Fruit fly (Drosophila melanogaster) whole organism, embryonic: ENCODE measurements around the gene beat-IIa.

Experiments used
- BEAF-32 ChIP-seq: fragments of 200-800 bp; sonication (Bioruptor generic); optimal IDR thresholded peaks from 3 replicates; lab custom pipeline; 2017; ENCODE audit warnings: missing biosample characterization, missing genetic modification characterization, mild to moderate bottlenecking, moderate library complexity, missing genetic modification reagents
- CG10147 ChIP-seq: fragments of 200-800 bp; sonication (Bioruptor generic); optimal IDR thresholded peaks from 2 replicates; lab custom pipeline; 2019; ENCODE audit warnings: missing biosample characterization, mild to moderate bottlenecking, missing genetic modification characterization, moderate library complexity
- CG11398 ChIP-seq: fragments of 200-800 bp; sonication (Bioruptor generic); optimal IDR thresholded peaks from 2 replicates; lab custom pipeline; 2016; ENCODE audit warnings: missing biosample characterization, missing genetic modification characterization
- CG12071 ChIP-seq: fragments of 200-800 bp; sonication (Bioruptor generic); optimal IDR thresholded peaks from 3 replicates; lab custom pipeline; 2018; ENCODE audit warnings: missing biosample characterization, mild to moderate bottlenecking, missing genetic modification characterization
- CG14710 ChIP-seq: fragments of 200-800 bp; sonication (Bioruptor generic); optimal IDR thresholded peaks from 3 replicates; lab custom pipeline; 2019; ENCODE audit warnings: missing biosample characterization, mild to moderate bottlenecking, missing genetic modification characterization, moderate library complexity
- CG1603 ChIP-seq: fragments of 200-800 bp; sonication (Bioruptor generic); optimal IDR thresholded peaks from 2 replicates; lab custom pipeline; 2019; ENCODE audit warnings: missing biosample characterization, mild to moderate bottlenecking, missing genetic modification characterization, moderate library complexity
- CG17359 ChIP-seq: fragments of 200-800 bp; sonication (Bioruptor generic); optimal IDR thresholded peaks from 3 replicates; lab custom pipeline; 2018; ENCODE audit warnings: missing biosample characterization, mild to moderate bottlenecking, missing genetic modification characterization, moderate library complexity
- CG17361 ChIP-seq: fragments of 200-800 bp; sonication (Bioruptor generic); IDR thresholded peaks from 3 replicates; pipeline ENCODE4 v1.3.6; 2022; ENCODE audit warnings: missing biosample characterization, missing genetic modification characterization
- CG2129 ChIP-seq: fragments of 200-800 bp; sonication (Bioruptor generic); IDR thresholded peaks from 2 replicates; pipeline ENCODE4 v1.3.6; 2022; ENCODE audit warnings: missing biosample characterization, missing genetic modification characterization; ENCODE audit not compliant: partially characterized antibody
- CG31365 ChIP-seq: fragments of 200-800 bp; sonication (Bioruptor generic); optimal IDR thresholded peaks from 2 replicates; lab custom pipeline; 2018; ENCODE audit warnings: missing biosample characterization, mild to moderate bottlenecking, missing genetic modification characterization
- CG4360 ChIP-seq: fragments of 200-800 bp; sonication (Bioruptor generic); IDR thresholded peaks from 2 replicates; pipeline ENCODE4 v1.3.6; 2022; ENCODE audit warnings: missing biosample characterization, missing genetic modification characterization
- CG43689 ChIP-seq: fragments of 200-800 bp; sonication (Bioruptor generic); IDR thresholded peaks from 2 replicates; pipeline ENCODE4 v1.3.6; 2022; ENCODE audit warnings: missing biosample characterization, missing genetic modification characterization
- CG4424 ChIP-seq: fragments of 200-800 bp; sonication (Bioruptor generic); optimal IDR thresholded peaks from 3 replicates; lab custom pipeline; 2016; ENCODE audit warnings: missing biosample characterization, missing genetic modification characterization
- CG6765 ChIP-seq: fragments of 200-800 bp; sonication (Bioruptor generic); optimal IDR thresholded peaks from 3 replicates; lab custom pipeline; 2017; ENCODE audit warnings: missing biosample characterization, mild to moderate bottlenecking, missing genetic modification characterization
- CG6791 ChIP-seq: fragments of 200-800 bp; sonication (Bioruptor generic); IDR thresholded peaks from 3 replicates; pipeline ENCODE4 v1.3.6; 2022; ENCODE audit warnings: missing biosample characterization, missing genetic modification characterization; ENCODE audit not compliant: partially characterized antibody
- CG7357 ChIP-seq: fragments of 200-800 bp; sonication (Bioruptor generic); IDR thresholded peaks from 3 replicates; pipeline ENCODE4 v1.3.6; 2022; ENCODE audit warnings: missing biosample characterization, missing genetic modification characterization
- CG7786 ChIP-seq: fragments of 200-800 bp; sonication (Bioruptor generic); optimal IDR thresholded peaks from 2 replicates; lab custom pipeline; 2016; ENCODE audit warnings: missing biosample characterization, missing genetic modification characterization
- CG7928 ChIP-seq: fragments of 200-800 bp; sonication (Bioruptor generic); optimal IDR thresholded peaks from 2 replicates; lab custom pipeline; 2017; ENCODE audit warnings: missing biosample characterization, mild to moderate bottlenecking, missing genetic modification characterization
- D19B ChIP-seq: fragments of 200-800 bp; sonication (Bioruptor generic); optimal IDR thresholded peaks from 2 replicates; lab custom pipeline; 2017; ENCODE audit warnings: missing biosample characterization, mild to moderate bottlenecking, missing genetic modification characterization
- Dp ChIP-seq: fragments of 200-800 bp; sonication (Bioruptor generic); optimal IDR thresholded peaks from 2 replicates; lab custom pipeline; 2018; ENCODE audit warnings: missing biosample characterization, mild to moderate bottlenecking, missing genetic modification characterization, moderate library complexity
- ERR ChIP-seq: fragments of 200-800 bp; sonication (Bioruptor generic); optimal IDR thresholded peaks from 2 replicates; lab custom pipeline; 2016; ENCODE audit warnings: missing biosample characterization, missing genetic modification characterization
- Hmx ChIP-seq: fragments of 200-800 bp; sonication (Bioruptor generic); optimal IDR thresholded peaks from 2 replicates; lab custom pipeline; 2016; ENCODE audit warnings: missing biosample characterization, missing genetic modification characterization
- Hr3 ChIP-seq: fragments of 200-800 bp; sonication (Bioruptor generic); optimal IDR thresholded peaks from 3 replicates; lab custom pipeline; 2016; ENCODE audit warnings: missing biosample characterization, missing genetic modification characterization
- Hr39 ChIP-seq: fragments of >200 bp; optimal IDR thresholded peaks from 2 replicates; lab custom pipeline; 2017
- Mad ChIP-seq: fragments of 200-800 bp; sonication (Bioruptor generic); optimal IDR thresholded peaks from 2 replicates; lab custom pipeline; 2016; ENCODE audit warnings: missing biosample characterization, missing genetic modification characterization
- Nf-YC ChIP-seq: fragments of 200-800 bp; optimal IDR thresholded peaks from 3 replicates; lab custom pipeline; 2019; ENCODE audit warnings: missing biosample characterization, mild to moderate bottlenecking, missing genetic modification characterization, moderate library complexity
- Xbp1 ChIP-seq: fragments of 200-800 bp; sonication (Bioruptor generic); optimal IDR thresholded peaks from 3 replicates; lab custom pipeline; 2016; ENCODE audit warnings: missing biosample characterization, mild to moderate bottlenecking, missing genetic modification characterization
- cato ChIP-seq: fragments of 200-800 bp; sonication (Bioruptor generic); optimal IDR thresholded peaks from 2 replicates; lab custom pipeline; 2016; ENCODE audit warnings: missing biosample characterization, missing genetic modification characterization, borderline replicate concordance
- chm ChIP-seq: fragments of 200-800 bp; sonication (Bioruptor generic); IDR thresholded peaks from 2 replicates; pipeline ENCODE4 v1.3.6; 2022; ENCODE audit warnings: missing biosample characterization, missing genetic modification characterization
- croc ChIP-seq: fragments of 200-800 bp; sonication (Bioruptor generic); conservative IDR thresholded peaks from 3 replicates; pipeline ENCODE4 v1.3.6; 2022; ENCODE audit warnings: missing biosample characterization, missing genetic modification characterization
- dmrt99B ChIP-seq: fragments of 200-800 bp; sonication (Bioruptor generic); optimal IDR thresholded peaks from 2 replicates; lab custom pipeline; 2018; ENCODE audit warnings: missing biosample characterization, mild to moderate bottlenecking, missing genetic modification characterization, moderate library complexity
- fd102C ChIP-seq: fragments of 200-800 bp; sonication (Bioruptor generic); optimal IDR thresholded peaks from 2 replicates; lab custom pipeline; 2018; ENCODE audit warnings: missing biosample characterization, mild to moderate bottlenecking, missing genetic modification characterization, moderate library complexity
- fd96Cb ChIP-seq: fragments of 200-800 bp; sonication (Bioruptor generic); optimal IDR thresholded peaks from 2 replicates; lab custom pipeline; 2018; ENCODE audit warnings: missing biosample characterization, mild to moderate bottlenecking, missing genetic modification characterization, moderate library complexity
- gcm ChIP-seq: fragments of 200-800 bp; sonication (Bioruptor generic); optimal IDR thresholded peaks from 2 replicates; lab custom pipeline; 2019; ENCODE audit warnings: missing biosample characterization, mild to moderate bottlenecking, missing genetic modification characterization, moderate library complexity
- gfzf ChIP-seq: fragments of 200-800 bp; sonication (Bioruptor generic); optimal IDR thresholded peaks from 2 replicates; lab custom pipeline; 2016; ENCODE audit warnings: missing biosample characterization, mild to moderate bottlenecking, missing genetic modification characterization, moderate library complexity
- gsb-n ChIP-seq: fragments of 200-800 bp; sonication (Bioruptor generic); optimal IDR thresholded peaks from 3 replicates; lab custom pipeline; 2018; ENCODE audit warnings: missing biosample characterization, mild to moderate bottlenecking, missing genetic modification characterization
- h ChIP-seq: fragments of >200 bp; optimal IDR thresholded peaks from 2 replicates; lab custom pipeline; 2017
- lov ChIP-seq, 2 experiments: fragments of 200-800 bp in 1 of 2; fragments of >200 bp in 1 of 2; sonication (Bioruptor generic) in 1 of 2; IDR thresholded peaks in 1 of 2; optimal IDR thresholded peaks in 1 of 2; 2 replicates in 1 of 2; 3 replicates in 1 of 2; pipeline versions ENCODE4 v1.3.6 to Lab custom; 2017 to 2022; ENCODE audit warnings: missing biosample characterization in 1 of 2, missing genetic modification characterization in 1 of 2
- nau ChIP-seq: fragments of 200-800 bp; sonication (Bioruptor generic); optimal IDR thresholded peaks from 3 replicates; lab custom pipeline; 2017; ENCODE audit warnings: missing biosample characterization, mild to moderate bottlenecking, missing genetic modification characterization, missing genetic modification reagents
- org-1 ChIP-seq: fragments of 200-800 bp; sonication (Bioruptor generic); optimal IDR thresholded peaks from 2 replicates; lab custom pipeline; 2017; ENCODE audit warnings: missing biosample characterization, missing genetic modification characterization
- p53 ChIP-seq: fragments of 200-800 bp; sonication (Bioruptor generic); optimal IDR thresholded peaks from 2 replicates; lab custom pipeline; 2016; ENCODE audit warnings: missing biosample characterization, missing genetic modification characterization
- pita ChIP-seq: fragments of 200-800 bp; sonication (Bioruptor generic); optimal IDR thresholded peaks from 2 replicates; lab custom pipeline; 2017; ENCODE audit warnings: missing biosample characterization, mild to moderate bottlenecking, missing genetic modification characterization
- pzg ChIP-seq: fragments of 200-800 bp; sonication (Bioruptor generic); optimal IDR thresholded peaks from 3 replicates; lab custom pipeline; 2018; ENCODE audit warnings: missing biosample characterization, mild to moderate bottlenecking, missing genetic modification characterization, moderate library complexity
- run ChIP-seq: fragments of 200-800 bp; sonication (Bioruptor generic); optimal IDR thresholded peaks from 3 replicates; lab custom pipeline; 2018; ENCODE audit warnings: missing biosample characterization, mild to moderate bottlenecking, missing genetic modification characterization
- scrt ChIP-seq: fragments of 200-800 bp; sonication (Bioruptor generic); optimal IDR thresholded peaks from 2 replicates; lab custom pipeline; 2018; ENCODE audit warnings: missing biosample characterization, mild to moderate bottlenecking, missing genetic modification characterization, moderate library complexity
- sd ChIP-seq: fragments of 200-800 bp; sonication (Bioruptor generic); optimal IDR thresholded peaks from 3 replicates; lab custom pipeline; 2018; ENCODE audit warnings: missing biosample characterization, mild to moderate bottlenecking, missing genetic modification characterization, moderate library complexity
- shn ChIP-seq: fragments of 200-800 bp; sonication (Bioruptor generic); optimal IDR thresholded peaks from 3 replicates; lab custom pipeline; 2016; ENCODE audit warnings: missing biosample characterization, missing genetic modification characterization
- slbo ChIP-seq: fragments of 200-800 bp; sonication (Bioruptor generic); IDR thresholded peaks from 2 replicates; pipeline ENCODE4 v1.3.6; 2022; ENCODE audit warnings: missing biosample characterization, missing genetic modification characterization
- toy ChIP-seq: fragments of 200-800 bp; sonication (Bioruptor generic); IDR thresholded peaks from 2 replicates; pipeline ENCODE4 v1.3.6; 2022; ENCODE audit warnings: missing biosample characterization, missing genetic modification characterization
- trh ChIP-seq: fragments of 200-800 bp; sonication (Bioruptor generic); optimal IDR thresholded peaks from 2 replicates; lab custom pipeline; 2016; ENCODE audit warnings: missing biosample characterization, missing genetic modification characterization
- yki ChIP-seq: fragments of >200 bp; optimal IDR thresholded peaks from 3 replicates; lab custom pipeline; 2018

The beat-IIa gene

DNA sequence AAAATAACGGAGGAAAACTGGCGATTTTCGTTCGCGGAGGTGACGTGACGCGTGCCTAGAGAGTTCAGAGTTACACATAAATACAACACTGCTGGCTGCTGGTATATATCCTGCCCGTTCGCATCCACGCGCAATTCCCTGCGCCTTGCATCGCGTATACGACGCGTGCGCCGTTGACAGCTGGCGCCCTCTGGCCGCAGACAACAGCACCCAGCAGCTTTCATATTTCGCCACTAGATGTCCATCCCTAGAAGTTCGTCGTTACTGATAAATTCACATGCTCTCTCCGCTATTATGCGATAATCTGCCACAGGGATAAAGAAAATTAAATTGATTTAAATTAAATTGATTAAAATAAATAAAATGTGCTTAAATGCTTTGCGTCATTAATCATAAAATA, 36.5 kb upstream of the beat-IIa start, which contains the start of gene Sur-8 (continued):
- no peak for TF ChIP-seq Hmx
- TF ChIP-seq CG14710 = peak; percentile 2
- TF ChIP-seq p53 (GFP tag; lab: Kevin White, UChicago) = peak; percentile 9
- no peak for TF ChIP-seq CG10147 (GFP tag; lab: Kevin White, UChicago)
- TF ChIP-seq scrt (GFP tag; lab: Kevin White, UChicago) = peak; percentile 24
- TF ChIP-seq slbo (GFP tag; lab: Robert Waterston, UW) = peak; percentile 87
- no peak for TF ChIP-seq gfzf (GFP tag; lab: Kevin White, UChicago)
- TF ChIP-seq gcm (GFP tag; lab: Kevin White, UChicago) = no peak
- no peak for TF ChIP-seq run (tag; lab: Kevin White, UChicago)
- no peak for TF ChIP-seq ERR (GFP tag; lab: Kevin White, UChicago)
- no peak for TF ChIP-seq pita
- TF ChIP-seq CG11398 (GFP tag; lab: Kevin White, UChicago) = peak; percentile 34
- peak; percentile 35 for TF ChIP-seq pzg (GFP tag; lab: Kevin White, UChicago)
- no peak for TF ChIP-seq fd102C (GFP tag; lab: Kevin White, UChicago)
- TF ChIP-seq CG17359 = peak; percentile 53
- TF ChIP-seq CG1603 = peak; percentile 73
- TF ChIP-seq CG4424 = peak; percentile 58
- TF ChIP-seq lov (optimal IDR thresholded peaks at IDR 0.05; lab: Kevin White, UChicago) = no peak
- TF ChIP-seq lov (GFP tag; IDR thresholded peaks at IDR 0.05; lab: Robert Waterston, UW) = no peak
- TF ChIP-seq croc (GFP tag; lab: Robert Waterston, UW) = peak; percentile 26; the same call in 1 of the 3 replicates
- no peak for TF ChIP-seq trh (GFP tag; lab: Kevin White, UChicago)
- TF ChIP-seq CG31365 (tag; lab: Kevin White, UChicago) = peak; percentile 11
- no peak for TF ChIP-seq CG4360
- no peak for TF ChIP-seq gsb-n (tag; lab: Kevin White, UChicago)
- no peak for TF ChIP-seq chm (GFP tag; lab: Robert Waterston, UW)
- peak; percentile 55 for TF ChIP-seq dmrt99B (tag; lab: Kevin White, UChicago)
- peak; percentile 50 for TF ChIP-seq Nf-YC (tag; lab: Kevin White, UChicago)
- TF ChIP-seq CG7786 (GFP tag; lab: Kevin White, UChicago) = no peak
- no peak for TF ChIP-seq D19B (GFP tag; lab: Kevin White, UChicago)
- no peak for TF ChIP-seq yki
- TF ChIP-seq CG12071 (GFP tag; lab: Kevin White, UChicago) = peak; percentile 48
- TF ChIP-seq CG17361 = peak; percentile 65; the same call in 2 of the 3 replicates
- peak; percentile 1 for TF ChIP-seq fd96Cb (tag; lab: Kevin White, UChicago)
- peak; percentile 34; the same call in 1 of the 3 replicates for TF ChIP-seq CG7357 (GFP tag; lab: Robert Waterston, UW)
- 0 out of 3 replicates have a peak, but pooled peaks have one; percentile 29 for TF ChIP-seq CG6791
- peak; percentile 85 for TF ChIP-seq Xbp1 (GFP tag; lab: Kevin White, UChicago)
- no peak for TF ChIP-seq h (lab: Kevin White, UChicago)
- TF ChIP-seq BEAF-32 (GFP tag; lab: Kevin White, UChicago) = peak; percentile 4
- peak; percentile 63 for TF ChIP-seq CG6765
- peak; percentile 24 for TF ChIP-seq org-1 (GFP tag; lab: Kevin White, UChicago)
- TF ChIP-seq CG7928 (GFP tag; lab: Kevin White, UChicago) = no peak
- peak; percentile 21; the same call in 1 of the 2 replicates for TF ChIP-seq toy (GFP tag; lab: Robert Waterston, UW)
- TF ChIP-seq Hr39 (lab: Kevin White, UChicago) = no peak
- peak; percentile 63 for TF ChIP-seq Hr3 (GFP tag; lab: Kevin White, UChicago)
- TF ChIP-seq Mad (GFP tag; lab: Kevin White, UChicago) = peak; percentile 40
- no peak for TF ChIP-seq CG2129 (GFP tag; lab: Robert Waterston, UW)
- peak; percentile 48 for TF ChIP-seq CG43689
- no peak for TF ChIP-seq Dp
- TF ChIP-seq sd (tag; lab: Kevin White, UChicago) = no peak
- TF ChIP-seq cato (GFP tag; lab: Kevin White, UChicago) = no peak
- TF ChIP-seq shn = peak; percentile 63
- TF ChIP-seq nau (GFP tag; lab: Kevin White, UChicago) = peak; percentile 30
